Fruit fly (Drosophila melanogaster) Kc167 (cell line): ENCODE data around the gene CG43439.

Experiments
- insv ChIP-seq: fragments of >200 bp; optimal IDR thresholded peaks from 3 replicates; lab custom pipeline; 2018; ENCODE audit warnings: missing external identifiers
- ttk ChIP-seq: sonication (Bioruptor generic); optimal IDR thresholded peaks from 2 replicates; lab custom pipeline; 2017; ENCODE audit warnings: missing external identifiers

- no peak for TF ChIP-seq insv (lab: Kevin White, UChicago)
- TF ChIP-seq ttk (lab: Kevin White, UChicago): no peak
Measured at dm6 chr3L:6996907-6997306, 12.5 kb upstream of the CG43439 start.
